Worm (Caenorhabditis elegans): ENCODE data around the gene pnc-2.

Gene pnc-2

ce11 chrIV:14869844-14870433 is 39.5 kb downstream of the pnc-2 start:
- peak; percentile 51 for TF ChIP-seq nhr-25 (tag; optimal IDR thresholded peaks at IDR 0.05)
- no peak for TF ChIP-seq ztf-4 (tag; optimal IDR thresholded peaks at IDR 0.05)
- TF ChIP-seq nhr-129 (tag; optimal IDR thresholded peaks at IDR 0.05): peak; percentile 71
- no peak for TF ChIP-seq lin-39 (tag; optimal IDR thresholded peaks at IDR 0.05)
- no peak for TF ChIP-seq nhr-11 (tag; optimal IDR thresholded peaks at IDR 0.05)
- peak; percentile 30 for TF ChIP-seq sma-9 (GFP tag; optimal IDR thresholded peaks at IDR 0.05)
- no peak for TF ChIP-seq sma-9 (tag; optimal IDR thresholded peaks at IDR 0.05)
- peak; percentile 16 for TF ChIP-seq gmeb-1 (tag; optimal IDR thresholded peaks at IDR 0.05)
- TF ChIP-seq sma-3 (GFP tag; optimal IDR thresholded peaks at IDR 0.05): peak; percentile 69
- TF ChIP-seq nhr-21 (tag; optimal IDR thresholded peaks at IDR 0.05): peak; percentile 82
- no peak for TF ChIP-seq ceh-16 (tag; optimal IDR thresholded peaks at IDR 0.05)
- peak; percentile 26 for TF ChIP-seq egl-27 (tag; optimal IDR thresholded peaks at IDR 0.05)
- TF ChIP-seq elt-3 (tag; optimal IDR thresholded peaks at IDR 0.05): no peak
- TF ChIP-seq sem-4 (tag; optimal IDR thresholded peaks at IDR 0.05): peak; percentile 30

- TF ChIP-seq nhr-12 (tag; optimal IDR thresholded peaks at IDR 0.05): no peak
Observed at ce11 chrIV:14868560-14868959, 40.9 kb downstream of the pnc-2 start.

ce11 chrIV:14864529-14864928 is 45.0 kb downstream of the pnc-2 start:
- no peak for TF ChIP-seq nhr-129 (tag; optimal IDR thresholded peaks at IDR 0.05)
- no peak for TF ChIP-seq nhr-10 (tag; optimal IDR thresholded peaks at IDR 0.05)
- no peak for TF ChIP-seq R02D3.7 (tag; optimal IDR thresholded peaks at IDR 0.05)

ce11 chrIV:14863772-14864171 is 45.7 kb downstream of the pnc-2 start:
- peak; percentile 3 for TF ChIP-seq snpc-4 (tag; optimal IDR thresholded peaks at IDR 0.05)
- TF ChIP-seq zag-1 (tag; optimal IDR thresholded peaks at IDR 0.05): no peak

- TF ChIP-seq nhr-23 (tag; optimal IDR thresholded peaks at IDR 0.05): no peak
- no peak for TF ChIP-seq alr-1 (tag; optimal IDR thresholded peaks at IDR 0.05)
- no peak for TF ChIP-seq ceh-16 (tag; optimal IDR thresholded peaks at IDR 0.05)
- TF ChIP-seq sem-4 (tag; optimal IDR thresholded peaks at IDR 0.05): no peak
- no peak for TF ChIP-seq aly-2 (tag; optimal IDR thresholded peaks at IDR 0.05)
- TF ChIP-seq mab-5 (tag; optimal IDR thresholded peaks at IDR 0.05): no peak
- no peak for TF ChIP-seq nhr-6 (tag; optimal IDR thresholded peaks at IDR 0.05)
- TF ChIP-seq F13H6.1 (tag; optimal IDR thresholded peaks at IDR 0.05): no peak
- no peak for TF ChIP-seq gmeb-1 (tag; optimal IDR thresholded peaks at IDR 0.05)
- no peak for TF ChIP-seq snpc-4 (tag; optimal IDR thresholded peaks at IDR 0.05)
- no peak for TF ChIP-seq nhr-237 (tag; optimal IDR thresholded peaks at IDR 0.05)
- TF ChIP-seq lin-13 (GFP tag; optimal IDR thresholded peaks at IDR 0.05): no peak
- no peak for TF ChIP-seq C34F6.9 (tag; optimal IDR thresholded peaks at IDR 0.05)
- TF ChIP-seq peb-1 (tag; optimal IDR thresholded peaks at IDR 0.05): no peak
Observed at ce11 chrIV:14862147-14862546, 47.3 kb downstream of the pnc-2 start, which contains the start of gene Y57G11C.38. TSS of gene Y57G11C.38 (plus strand) at chrIV:14862447.

- TF ChIP-seq Y55F3AM.14 (GFP tag; optimal IDR thresholded peaks at IDR 0.05) (no peak), nhr-12 (tag; optimal IDR thresholded peaks at IDR 0.05) (no peak), skn-1 (tag; optimal IDR thresholded peaks at IDR 0.05) (no peak), ztf-1 (GFP tag; conservative IDR thresholded peaks at IDR 0.05) (no peak), nhr-21 (tag; optimal IDR thresholded peaks at IDR 0.05) (no peak), R02D3.7 (tag; optimal IDR thresholded peaks at IDR 0.05) (no peak), nhr-129 (tag; optimal IDR thresholded peaks at IDR 0.05) (no peak), sma-9 (GFP tag; optimal IDR thresholded peaks at IDR 0.05) (no peak), sma-9 (tag; optimal IDR thresholded peaks at IDR 0.05) (no peak), C34F6.9 (tag; optimal IDR thresholded peaks at IDR 0.05) (no peak), ama-1 (optimal IDR thresholded peaks at IDR 0.05) (no peak), nhr-25 (tag; optimal IDR thresholded peaks at IDR 0.05) (no peak), nhr-77 (tag; optimal IDR thresholded peaks at IDR 0.05) (no peak), unc-62 (GFP tag; optimal IDR thresholded peaks at IDR 0.05) (no peak), snpc-4 (tag; optimal IDR thresholded peaks at IDR 0.05) (no peak), gmeb-1 (tag; optimal IDR thresholded peaks at IDR 0.05) (no peak), unc-55 (GFP tag; optimal IDR thresholded peaks at IDR 0.05) (no peak), sma-3 (GFP tag; optimal IDR thresholded peaks at IDR 0.05) (no peak), aly-2 (tag; optimal IDR thresholded peaks at IDR 0.05) (no peak), zag-1 (tag; optimal IDR thresholded peaks at IDR 0.05) (no peak), mab-5 (tag; optimal IDR thresholded peaks at IDR 0.05) (no peak)
Observed at ce11 chrIV:14861691-14862090, 47.8 kb downstream of the pnc-2 start, which contains the start of gene Y57G11C.23. TSS of gene Y57G11C.23 (minus strand) at chrIV:14861791.
